Fruit fly (Drosophila melanogaster) whole organism: ENCODE data around the gene CG13473.

ENCODE experiments used
- CG8478 ChIP-seq: fragments of >200 bp; optimal IDR thresholded peaks from 2 replicates; lab custom pipeline; 2018; ENCODE audit warnings: inconsistent platforms
- Dll ChIP-seq: fragments of >200 bp; optimal IDR thresholded peaks from 2 replicates; lab custom pipeline; 2017
- EcR ChIP-seq, 2 experiments: fragments of >200 bp; optimal IDR thresholded peaks; 2 replicates each; lab custom pipeline; 2017; ENCODE audit warnings: missing biosample characterization in 2 of 2, missing genetic modification characterization in 2 of 2, missing genetic modification reagents in 2 of 2
- pan ChIP-seq: fragments of >200 bp; optimal IDR thresholded peaks from 2 replicates; lab custom pipeline; 2017
- psq ChIP-seq: fragments of >200 bp; optimal IDR thresholded peaks from 2 replicates; lab custom pipeline; 2017
- usp ChIP-seq: fragments of >200 bp; optimal IDR thresholded peaks from 2 replicates; lab custom pipeline; 2017; ENCODE audit warnings: missing biosample characterization, missing genetic modification characterization, mixed read lengths

dm6 chr3L:14751056-14751671 is 22.6 kb downstream of the CG13473 start:
- TF ChIP-seq psq (lab: Kevin White, UChicago): no peak
- no peak for TF ChIP-seq usp (GFP tag; lab: Kevin White, UChicago)
- no peak for TF ChIP-seq CG8478 (lab: Kevin White, UChicago)
- no peak for TF ChIP-seq Dll (lab: Kevin White, UChicago)
- TF ChIP-seq EcR (GFP tag; optimal IDR thresholded peaks at IDR 0.05; lab: Kevin White, UChicago): no peak
- no peak for TF ChIP-seq pan (lab: Kevin White, UChicago)
